Fruit fly (Drosophila melanogaster) whole organism, embryonic: ENCODE data around the gene Pvr.
A peak's percentile ranks its signal among the peaks of the same experiment; 100 is the strongest.

ENCODE experiments used
- Blimp-1 ChIP-seq: fragments of 200-800 bp; sonication (Bioruptor generic); optimal IDR thresholded peaks from 3 replicates; lab custom pipeline; 2018; ENCODE audit warnings: missing biosample characterization, missing genetic modification characterization, mild to moderate bottlenecking, moderate library complexity, missing genetic modification reagents
- CG10209 ChIP-seq: fragments of 200-800 bp; sonication (Bioruptor generic); optimal IDR thresholded peaks from 3 replicates; lab custom pipeline; 2017; ENCODE audit warnings: missing biosample characterization, mild to moderate bottlenecking, missing genetic modification characterization, missing genetic modification reagents
- CG17568 ChIP-seq: fragments of 200-800 bp; sonication (Bioruptor generic); optimal IDR thresholded peaks from 2 replicates; lab custom pipeline; 2018; ENCODE audit warnings: missing biosample characterization, mild to moderate bottlenecking, missing genetic modification characterization, moderate library complexity
- CG1792 ChIP-seq: fragments of 200-800 bp; sonication (Bioruptor generic); optimal IDR thresholded peaks from 2 replicates; lab custom pipeline; 2016; ENCODE audit warnings: missing biosample characterization, missing genetic modification characterization
- CG2202 ChIP-seq: fragments of 200-800 bp; sonication (Bioruptor generic); optimal IDR thresholded peaks from 2 replicates; lab custom pipeline; 2018; ENCODE audit warnings: missing biosample characterization, mild to moderate bottlenecking, missing genetic modification characterization
- CG4617 ChIP-seq: fragments of 200-800 bp; sonication (Bioruptor generic); optimal IDR thresholded peaks from 3 replicates; lab custom pipeline; 2016; ENCODE audit warnings: missing biosample characterization, missing genetic modification characterization, borderline replicate concordance
- CG4707 ChIP-seq: fragments of 200-800 bp; sonication (Bioruptor generic); optimal IDR thresholded peaks from 2 replicates; lab custom pipeline; 2018; ENCODE audit warnings: missing biosample characterization, mild to moderate bottlenecking, missing genetic modification characterization, moderate library complexity
- CG7839 ChIP-seq: fragments of 200-800 bp; sonication (Bioruptor generic); optimal IDR thresholded peaks from 3 replicates; lab custom pipeline; 2018; ENCODE audit warnings: missing biosample characterization, mild to moderate bottlenecking, missing genetic modification characterization, moderate library complexity
- CG8944 ChIP-seq: fragments of 200-800 bp; sonication (Bioruptor generic); optimal IDR thresholded peaks from 3 replicates; lab custom pipeline; 2016; ENCODE audit warnings: missing biosample characterization, missing genetic modification characterization
- CG9727 ChIP-seq: fragments of 200-800 bp; sonication (Bioruptor generic); optimal IDR thresholded peaks from 3 replicates; lab custom pipeline; 2017; ENCODE audit warnings: missing biosample characterization, mild to moderate bottlenecking, missing genetic modification characterization
- Camta ChIP-seq: fragments of 200-800 bp; sonication (Bioruptor generic); optimal IDR thresholded peaks from 2 replicates; lab custom pipeline; 2016; ENCODE audit warnings: missing biosample characterization, missing genetic modification characterization
- Chrac-16 ChIP-seq: fragments of 200-800 bp; sonication (Bioruptor generic); optimal IDR thresholded peaks from 3 replicates; lab custom pipeline; 2016; ENCODE audit warnings: missing biosample characterization, missing genetic modification characterization
- Dip2 ChIP-seq: fragments of 200-800 bp; sonication (Bioruptor generic); IDR thresholded peaks from 2 replicates; pipeline ENCODE4 v1.3.6; 2022; ENCODE audit warnings: missing biosample characterization, missing genetic modification characterization
- E2f1 ChIP-seq: fragments of 200-800 bp; sonication (Bioruptor generic); IDR thresholded peaks from 2 replicates; pipeline ENCODE4 v1.3.6; 2022; ENCODE audit warnings: missing biosample characterization, missing genetic modification characterization
- Ets65A ChIP-seq: fragments of 200-800 bp; sonication (Bioruptor generic); peaks from one replicate; lab custom pipeline; 2016; ENCODE audit warnings: missing biosample characterization, missing genetic modification characterization
- HLH4C ChIP-seq: fragments of 200-800 bp; sonication (Bioruptor generic); IDR thresholded peaks from 3 replicates; pipeline ENCODE4 v1.3.6; 2022; ENCODE audit warnings: missing biosample characterization, missing genetic modification characterization; ENCODE audit not compliant: partially characterized antibody
- HLHmδ ChIP-seq: fragments of 200-800 bp; sonication (Bioruptor generic); optimal IDR thresholded peaks from 2 replicates; lab custom pipeline; 2018; ENCODE audit warnings: missing biosample characterization, mild to moderate bottlenecking, missing genetic modification characterization, moderate library complexity
- MTF-1 ChIP-seq: fragments of 200-800 bp; sonication (Bioruptor generic); optimal IDR thresholded peaks from 2 replicates; lab custom pipeline; 2018; ENCODE audit warnings: missing biosample characterization, mild to moderate bottlenecking, missing genetic modification characterization, borderline replicate concordance
- Nf-YA ChIP-seq: fragments of 200-800 bp; sonication (Bioruptor generic); IDR thresholded peaks from 2 replicates; pipeline ENCODE4 v1.3.6; 2022; ENCODE audit warnings: missing biosample characterization, missing genetic modification characterization
- Poxn ChIP-seq: fragments of 200-800 bp; sonication (Bioruptor generic); IDR thresholded peaks from 2 replicates; pipeline ENCODE4 v1.3.6; 2022; ENCODE audit warnings: missing biosample characterization, missing genetic modification characterization
- Sox102F ChIP-seq: fragments of 200-800 bp; sonication (Bioruptor generic); optimal IDR thresholded peaks from 2 replicates; lab custom pipeline; 2018; ENCODE audit warnings: missing biosample characterization, mild to moderate bottlenecking, missing genetic modification characterization, moderate library complexity
- Xrp1 ChIP-seq: fragments of 200-800 bp; sonication (Bioruptor generic); IDR thresholded peaks from 2 replicates; pipeline ENCODE4 v1.3.6; 2022; ENCODE audit warnings: missing biosample characterization, missing genetic modification characterization
- YL-1 ChIP-seq: fragments of 200-800 bp; sonication (Bioruptor generic); optimal IDR thresholded peaks from 3 replicates; lab custom pipeline; 2017; ENCODE audit warnings: missing biosample characterization, mild to moderate bottlenecking, missing genetic modification characterization
- ap ChIP-seq: fragments of 200-800 bp; sonication (Bioruptor generic); IDR thresholded peaks from 2 replicates; pipeline ENCODE4 v1.3.6; 2022; ENCODE audit warnings: missing biosample characterization, missing genetic modification characterization
- bsh ChIP-seq, 2 experiments: fragments of 200-800 bp; sonication (Bioruptor generic); optimal IDR thresholded peaks; 2 replicates each; lab custom pipeline; 2017 to 2018; ENCODE audit warnings: mild to moderate bottlenecking in 2 of 2, missing biosample characterization in 2 of 2, missing genetic modification characterization in 2 of 2, moderate library complexity in 1 of 2
- ci ChIP-seq: fragments of 200-800 bp; sonication (Bioruptor generic); IDR thresholded peaks from 3 replicates; pipeline ENCODE4 v1.3.6; 2022; ENCODE audit warnings: missing biosample characterization, missing genetic modification characterization
- corto ChIP-seq: fragments of 200-800 bp; sonication (Bioruptor generic); optimal IDR thresholded peaks from 2 replicates; lab custom pipeline; 2016; ENCODE audit warnings: missing biosample characterization, mild to moderate bottlenecking, missing genetic modification characterization, moderate library complexity
- dmrt11E ChIP-seq: fragments of 200-800 bp; sonication (Bioruptor generic); optimal IDR thresholded peaks from 3 replicates; lab custom pipeline; 2018; ENCODE audit warnings: missing biosample characterization, mild to moderate bottlenecking, missing genetic modification characterization, moderate library complexity
- dysf ChIP-seq: fragments of 200-800 bp; sonication (Bioruptor generic); IDR thresholded peaks from 3 replicates; pipeline ENCODE4 v1.3.6; 2022; ENCODE audit warnings: missing biosample characterization, missing genetic modification characterization
- eve ChIP-seq, 2 experiments: fragments of >200 bp; optimal IDR thresholded peaks; 2 replicates each; lab custom pipeline; 2017; ENCODE audit warnings: missing biosample characterization in 2 of 2, missing genetic modification characterization in 2 of 2
- gem ChIP-seq: fragments of 200-800 bp; sonication (Bioruptor generic); optimal IDR thresholded peaks from 2 replicates; lab custom pipeline; 2019; ENCODE audit warnings: missing biosample characterization, mild to moderate bottlenecking, missing genetic modification characterization, moderate library complexity
- jumu ChIP-seq: fragments of 200-800 bp; sonication (Bioruptor generic); optimal IDR thresholded peaks from 3 replicates; lab custom pipeline; 2016; ENCODE audit warnings: missing biosample characterization, missing genetic modification characterization
- klu ChIP-seq: fragments of 200-800 bp; sonication (Bioruptor generic); IDR thresholded peaks from 2 replicates; pipeline ENCODE4 v1.3.6; 2022; ENCODE audit warnings: missing biosample characterization, missing genetic modification characterization
- otp ChIP-seq: fragments of 200-800 bp; sonication (Bioruptor generic); IDR thresholded peaks from 3 replicates; pipeline ENCODE4, ENCODE4 v1.3.6; 2022; ENCODE audit warnings: missing biosample characterization, missing genetic modification characterization
- pb ChIP-seq: fragments of 200-800 bp; sonication (Bioruptor generic); optimal IDR thresholded peaks from 3 replicates; lab custom pipeline; 2016; ENCODE audit warnings: missing biosample characterization, missing genetic modification characterization
- pros ChIP-seq: fragments of 200-800 bp; sonication (Bioruptor generic); optimal IDR thresholded peaks from 3 replicates; lab custom pipeline; 2019; ENCODE audit warnings: missing biosample characterization, mild to moderate bottlenecking, missing genetic modification characterization, moderate library complexity
- ro ChIP-seq: fragments of 200-800 bp; sonication (Bioruptor generic); IDR thresholded peaks from 2 replicates; pipeline ENCODE4 v1.3.6; 2022; ENCODE audit warnings: missing biosample characterization, missing genetic modification characterization
- sc ChIP-seq, 3 experiments: fragments of >200 bp in 2 of 3; fragments of 200-800 bp in 1 of 3; sonication (Bioruptor generic) in 1 of 3; optimal IDR thresholded peaks; 2 replicates in 2 of 3; 3 replicates in 1 of 3; lab custom pipeline; 2017; ENCODE audit warnings: mild to moderate bottlenecking in 1 of 3, missing biosample characterization in 1 of 3, missing genetic modification characterization in 1 of 3, missing genetic modification reagents in 1 of 3
- scrt ChIP-seq: fragments of 200-800 bp; sonication (Bioruptor generic); optimal IDR thresholded peaks from 2 replicates; lab custom pipeline; 2018; ENCODE audit warnings: missing biosample characterization, mild to moderate bottlenecking, missing genetic modification characterization, moderate library complexity
- sd ChIP-seq: fragments of 200-800 bp; sonication (Bioruptor generic); optimal IDR thresholded peaks from 3 replicates; lab custom pipeline; 2018; ENCODE audit warnings: missing biosample characterization, mild to moderate bottlenecking, missing genetic modification characterization, moderate library complexity
- sisA ChIP-seq: fragments of 200-800 bp; sonication (Bioruptor generic); IDR thresholded peaks from 2 replicates; pipeline ENCODE4 v1.3.6; 2022; ENCODE audit warnings: missing biosample characterization, missing genetic modification characterization
- slou ChIP-seq: fragments of 200-800 bp; sonication (Bioruptor generic); optimal IDR thresholded peaks from 3 replicates; lab custom pipeline; 2016; ENCODE audit warnings: missing biosample characterization, missing genetic modification characterization
- stwl ChIP-seq: fragments of 200-800 bp; sonication (Bioruptor generic); optimal IDR thresholded peaks from 3 replicates; lab custom pipeline; 2018; ENCODE audit warnings: missing biosample characterization, mild to moderate bottlenecking, missing genetic modification characterization, moderate library complexity
- ttk ChIP-seq: fragments of 200-800 bp; sonication (Bioruptor generic); IDR thresholded peaks from 2 replicates; pipeline ENCODE4 v2.1.2; 2022; ENCODE audit warnings: missing biosample characterization, missing genetic modification characterization
- vfl ChIP-seq: fragments of 200-800 bp; sonication (Bioruptor generic); optimal IDR thresholded peaks from 2 replicates; lab custom pipeline; 2016; ENCODE audit warnings: missing biosample characterization, missing genetic modification characterization
- vvl ChIP-seq: fragments of 200-800 bp; sonication (Bioruptor generic); IDR thresholded peaks from 2 replicates; pipeline ENCODE4 v1.3.6; 2022; ENCODE audit warnings: missing biosample characterization, missing genetic modification characterization
- zen ChIP-seq: fragments of 200-800 bp; sonication (Bioruptor generic); optimal IDR thresholded peaks from 3 replicates; lab custom pipeline; 2018; ENCODE audit warnings: missing biosample characterization, mild to moderate bottlenecking, missing genetic modification characterization, moderate library complexity

Gene Pvr

dm6 chr2L:8274958-8275584, 35.4 kb upstream of the Pvr start (continued):
- TF ChIP-seq CG10209, result peak; percentile 64
- TF ChIP-seq HLHmδ (GFP tag; lab: Kevin White, UChicago), result no peak
- no peak for TF ChIP-seq YL-1 (GFP tag; lab: Kevin White, UChicago)
- TF ChIP-seq Nf-YA, result no peak
- TF ChIP-seq ro (GFP tag; lab: Robert Waterston, UW), result no peak
- TF ChIP-seq dmrt11E (tag; lab: Kevin White, UChicago), result peak; percentile 88
- TF ChIP-seq HLH4C (GFP tag; lab: Robert Waterston, UW), result no peak
- TF ChIP-seq CG7839 (tag; lab: Kevin White, UChicago), result peak; percentile 78
- TF ChIP-seq corto, result no peak
- peak; percentile 86 for TF ChIP-seq CG9727 (GFP tag; lab: Kevin White, UChicago)
- TF ChIP-seq scrt, result peak; percentile 8
- peak; percentile 24 for TF ChIP-seq stwl (tag; lab: Kevin White, UChicago)

- TF ChIP-seq Sox102F (GFP tag; lab: Kevin White, UChicago) (no peak), Chrac-16 (no peak), Blimp-1 (GFP tag; lab: Kevin White, UChicago) (peak; percentile 5), corto (no peak)
Observed at dm6 chr2L:8274127-8274526, 34.4 kb upstream of the Pvr start.

dm6 chr2L:8270916-8271315, 31.2 kb upstream of the Pvr start:
- TF ChIP-seq sd (tag; lab: Kevin White, UChicago) (no peak), pros (no peak), vvl (GFP tag; lab: Robert Waterston, UW) (no peak), Camta (GFP tag; lab: Kevin White, UChicago) (no peak), sc (optimal IDR thresholded peaks at IDR 0.05; lab: Kevin White, UChicago) (no peak), sc (GFP tag; optimal IDR thresholded peaks at IDR 0.05; lab: Kevin White, UChicago) (no peak), bsh (GFP tag; optimal IDR thresholded peaks at IDR 0.05; lab: Kevin White, UChicago) (peak in 1 of 2 experiments; percentile 63), slou (GFP tag; lab: Kevin White, UChicago) (no peak), CG2202 (tag; lab: Kevin White, UChicago) (no peak), CG17568 (GFP tag; lab: Kevin White, UChicago) (no peak), Dip2 (GFP tag; lab: Robert Waterston, UW) (no peak), CG1792 (GFP tag; lab: Kevin White, UChicago) (no peak), CG8944 (no peak), zen (tag; lab: Kevin White, UChicago) (no peak), E2f1 (GFP tag; lab: Robert Waterston, UW) (0 out of 2 replicates have a peak, but pooled peaks have one; percentile 31), eve (GFP tag; optimal IDR thresholded peaks at IDR 0.05; lab: Kevin White, UChicago) (no peak), klu (no peak), jumu (GFP tag; lab: Kevin White, UChicago) (no peak), gem (tag; lab: Kevin White, UChicago) (peak; percentile 17), sisA (GFP tag; lab: Robert Waterston, UW) (0 out of 2 replicates have a peak, but pooled peaks have one; percentile 18), otp (no peak), dysf (GFP tag; lab: Robert Waterston, UW) (0 out of 3 replicates have a peak, but pooled peaks have one; percentile 29), ttk (GFP tag; lab: Robert Waterston, UW) (0 out of 2 replicates have a peak, but pooled peaks have one; percentile 24), ci (0 out of 3 replicates have a peak, but pooled peaks have one; percentile 22), MTF-1 (no peak), vfl (GFP tag; lab: Kevin White, UChicago) (no peak), Poxn (GFP tag; lab: Robert Waterston, UW) (no peak), Xrp1 (peak; percentile 54; the same call in 1 of the 2 replicates), CG4617 (no peak), ap (GFP tag; lab: Robert Waterston, UW) (no peak), Ets65A (GFP tag; lab: Kevin White, UChicago) (peak; percentile 66), pb (GFP tag; lab: Kevin White, UChicago) (no peak), CG4707 (GFP tag; lab: Kevin White, UChicago) (no peak)
